Worm (Caenorhabditis elegans) whole organism, early embryonic: ENCODE data around the gene srh-239.

Source experiments
- B0310.2 ChIP-seq: sonication (generic microtip); optimal IDR thresholded peaks from 2 replicates; lab custom pipeline; 2016; ENCODE audit warnings: mild to moderate bottlenecking, missing genetic modification characterization, missing compliant biosample characterization
- F13C5.2 ChIP-seq: sonication (generic microtip); optimal IDR thresholded peaks from 2 replicates; lab custom pipeline; 2017; ENCODE audit warnings: mild to moderate bottlenecking, missing genetic modification characterization, inconsistent platforms, missing compliant biosample characterization
- aly-1 ChIP-seq: sonication (generic microtip); optimal IDR thresholded peaks from 2 replicates; lab custom pipeline; 2016; ENCODE audit warnings: missing genetic modification characterization, missing compliant biosample characterization
- ama-1 ChIP-seq: fragments of 150-350 bp; optimal IDR thresholded peaks from 2 replicates; lab custom pipeline; 2014
- ceh-13 ChIP-seq: fragments of 200-800 bp; sonication (Bioruptor generic); optimal IDR thresholded peaks from 2 replicates; lab custom pipeline; 2018; ENCODE audit warnings: mild to moderate bottlenecking, missing genetic modification characterization, missing compliant biosample characterization
- ceh-36 ChIP-seq: sonication (generic microtip); optimal IDR thresholded peaks from 2 replicates; lab custom pipeline; 2016; ENCODE audit warnings: missing genetic modification characterization, inconsistent platforms, missing compliant biosample characterization
- ets-7 ChIP-seq: sonication (generic microtip); optimal IDR thresholded peaks from 2 replicates; lab custom pipeline; 2016; ENCODE audit warnings: missing genotype, missing genetic modification characterization, missing compliant biosample characterization
- flt-1 ChIP-seq: fragments of 200-800 bp; sonication (Bioruptor generic); IDR thresholded peaks from 2 replicates; pipeline ENCODE4 v1.3.6; 2022; ENCODE audit warnings: missing genetic modification characterization, missing compliant biosample characterization
- hmbx-1 ChIP-seq: sonication (generic microtip); optimal IDR thresholded peaks from 2 replicates; lab custom pipeline; 2016; ENCODE audit warnings: mild to moderate bottlenecking, missing genetic modification characterization, missing compliant biosample characterization
- hmg-4 ChIP-seq: fragments of 200-800 bp; sonication (Bioruptor generic); optimal IDR thresholded peaks from 2 replicates; lab custom pipeline; 2018; ENCODE audit warnings: mild to moderate bottlenecking, missing genetic modification characterization, missing compliant biosample characterization
- hnd-1 ChIP-seq: sonication (generic microtip); optimal IDR thresholded peaks from 2 replicates; lab custom pipeline; 2016; ENCODE audit warnings: missing genetic modification characterization, missing compliant biosample characterization
- pes-1 ChIP-seq: fragments of 200-800 bp; sonication (Bioruptor generic); IDR thresholded peaks from 2 replicates; pipeline ENCODE4 v1.3.6; 2022; ENCODE audit warnings: missing genetic modification reagents, missing genetic modification characterization, missing compliant biosample characterization
- scrt-1 ChIP-seq: fragments of 200-800 bp; sonication (Bioruptor generic); IDR thresholded peaks from 2 replicates; pipeline ENCODE4 v1.3.6; 2022; ENCODE audit warnings: missing genetic modification characterization, missing compliant biosample characterization
- sea-1 ChIP-seq: fragments of 200-800 bp; sonication (Bioruptor generic); conservative IDR thresholded peaks from 2 replicates; pipeline ENCODE4 v1.3.6; 2022; ENCODE audit warnings: missing genetic modification characterization, missing compliant biosample characterization
- tbx-11 ChIP-seq: fragments of 200-800 bp; sonication (Bioruptor generic); IDR thresholded peaks from 2 replicates; pipeline ENCODE4 v1.3.6; 2022; ENCODE audit warnings: missing genetic modification characterization, missing compliant biosample characterization
- tbx-37 ChIP-seq: fragments of 200-800 bp; sonication (Bioruptor generic); conservative IDR thresholded peaks from 2 replicates; pipeline ENCODE4 v1.3.6; 2022; ENCODE audit warnings: missing genetic modification reagents, missing genetic modification characterization, missing compliant biosample characterization
- tra-4 ChIP-seq: sonication (generic microtip); optimal IDR thresholded peaks from 2 replicates; lab custom pipeline; 2017; ENCODE audit warnings: missing genetic modification characterization, missing compliant biosample characterization

The srh-239 gene

ce11 chrV:15483563-15483962 is 38.0 kb downstream of the srh-239 start:
- no peak for TF ChIP-seq hmbx-1 (tag; lab: Kevin White, UChicago)
- no peak for TF ChIP-seq aly-1 (tag; lab: Kevin White, UChicago)
- no peak for TF ChIP-seq sea-1 (GFP tag; lab: Robert Waterston, UW)
- no peak for TF ChIP-seq tbx-11
- no peak for TF ChIP-seq ets-7 (tag; lab: Kevin White, UChicago)
- TF ChIP-seq F13C5.2 (tag; lab: Kevin White, UChicago) = no peak
- TF ChIP-seq scrt-1 (GFP tag; lab: Robert Waterston, UW) = no peak
- TF ChIP-seq tra-4 = no peak
- no peak for TF ChIP-seq tbx-37 (GFP tag; lab: Robert Waterston, UW)
- no peak for TF ChIP-seq flt-1 (GFP tag; lab: Robert Waterston, UW)
- no peak for TF ChIP-seq pes-1
- no peak for TF ChIP-seq ceh-36
- no peak for TF ChIP-seq B0310.2

ce11 chrV:15484537-15484936 is 39.0 kb downstream of the srh-239 start, which contains the start of gene C06B8.3:
C06B8.3 (minus strand) TSS chrV:15484637.
- TF ChIP-seq ets-7 (tag; lab: Kevin White, UChicago) (no peak), F13C5.2 (tag; lab: Kevin White, UChicago) (no peak), flt-1 (GFP tag; lab: Robert Waterston, UW) (no peak), pes-1 (no peak), hnd-1 (tag; lab: Kevin White, UChicago) (no peak), tbx-11 (no peak), tra-4 (no peak), sea-1 (GFP tag; lab: Robert Waterston, UW) (no peak), ceh-13 (GFP tag; lab: Kevin White, UChicago) (no peak), hmg-4 (GFP tag; lab: Kevin White, UChicago) (no peak), hmbx-1 (tag; lab: Kevin White, UChicago) (no peak), ama-1 (lab: Kevin White, UChicago) (no peak), scrt-1 (GFP tag; lab: Robert Waterston, UW) (no peak), aly-1 (tag; lab: Kevin White, UChicago) (no peak), B0310.2 (no peak), ceh-36 (no peak)

ce11 chrV:15487764-15488163 is 42.2 kb downstream of the srh-239 start, which contains the start of gene srw-21:
srw-21 (plus strand) TSS chrV:15488064.
- TF ChIP-seq ceh-36 (no peak), aly-1 (tag; lab: Kevin White, UChicago) (no peak), tra-4 (no peak), flt-1 (GFP tag; lab: Robert Waterston, UW) (no peak), pes-1 (no peak), F13C5.2 (tag; lab: Kevin White, UChicago) (no peak), scrt-1 (GFP tag; lab: Robert Waterston, UW) (no peak), sea-1 (GFP tag; lab: Robert Waterston, UW) (no peak), B0310.2 (no peak), hnd-1 (tag; lab: Kevin White, UChicago) (no peak), hmbx-1 (tag; lab: Kevin White, UChicago) (no peak), ets-7 (tag; lab: Kevin White, UChicago) (no peak), ceh-13 (GFP tag; lab: Kevin White, UChicago) (no peak), tbx-37 (GFP tag; lab: Robert Waterston, UW) (no peak), tbx-11 (no peak), ama-1 (lab: Kevin White, UChicago) (no peak), hmg-4 (GFP tag; lab: Kevin White, UChicago) (no peak)

ce11 chrV:15492518-15492917 is 47.0 kb downstream of the srh-239 start, which contains the start of gene str-264:
str-264 (minus strand) TSS chrV:15492618.
- TF ChIP-seq ceh-13 (GFP tag; lab: Kevin White, UChicago) (no peak), hmg-4 (GFP tag; lab: Kevin White, UChicago) (no peak), ceh-36 (no peak), tbx-37 (GFP tag; lab: Robert Waterston, UW) (no peak), tra-4 (no peak), scrt-1 (GFP tag; lab: Robert Waterston, UW) (no peak), B0310.2 (no peak), tbx-11 (no peak), flt-1 (GFP tag; lab: Robert Waterston, UW) (no peak)

ce11 chrV:15493680-15494079 is 48.1 kb downstream of the srh-239 start, which contains the start of gene srh-218:
srh-218 (plus strand) TSS chrV:15493980.
- TF ChIP-seq tbx-11 (no peak), hmbx-1 (tag; lab: Kevin White, UChicago) (no peak), pes-1 (no peak), F13C5.2 (tag; lab: Kevin White, UChicago) (no peak), tra-4 (no peak), hmg-4 (GFP tag; lab: Kevin White, UChicago) (no peak), tbx-37 (GFP tag; lab: Robert Waterston, UW) (no peak)

ce11 chrV:15495169-15495568 is 49.6 kb downstream of the srh-239 start, which contains the start of gene srh-219:
srh-219 (plus strand) TSS chrV:15495469.
- TF ChIP-seq aly-1 (tag; lab: Kevin White, UChicago) = no peak
- no peak for TF ChIP-seq F13C5.2 (tag; lab: Kevin White, UChicago)
- no peak for TF ChIP-seq hmg-4 (GFP tag; lab: Kevin White, UChicago)
- no peak for TF ChIP-seq hnd-1 (tag; lab: Kevin White, UChicago)
- no peak for TF ChIP-seq pes-1
- no peak for TF ChIP-seq tbx-37 (GFP tag; lab: Robert Waterston, UW)
- TF ChIP-seq ets-7 (tag; lab: Kevin White, UChicago) = no peak
- no peak for TF ChIP-seq sea-1 (GFP tag; lab: Robert Waterston, UW)
